Worm (Caenorhabditis elegans): ENCODE measurements around the gene T09A5.5.

T09A5.5 gene

ce11 chrII:7851480-7851879 lies 2.1 kb downstream of the T09A5.5 start:
- TF ChIP-seq him-1 (tag; optimal IDR thresholded peaks at IDR 0.05) = no peak
- TF ChIP-seq W03F9.2 (tag; optimal IDR thresholded peaks at IDR 0.05) = no peak
- TF ChIP-seq dao-5 (tag; optimal IDR thresholded peaks at IDR 0.05) = no peak

- TF ChIP-seq dao-5 (tag; optimal IDR thresholded peaks at IDR 0.05) = no peak
- TF ChIP-seq him-1 (tag; optimal IDR thresholded peaks at IDR 0.05) = no peak
- TF ChIP-seq W03F9.2 (tag; optimal IDR thresholded peaks at IDR 0.05) = no peak
Observed at ce11 chrII:7850575-7850974, 3.0 kb downstream of the T09A5.5 start.

- TF ChIP-seq W03F9.2 (tag; optimal IDR thresholded peaks at IDR 0.05) = no peak
- no peak for TF ChIP-seq him-1 (tag; optimal IDR thresholded peaks at IDR 0.05)
- TF ChIP-seq dao-5 (tag; optimal IDR thresholded peaks at IDR 0.05) = no peak
Observed at ce11 chrII:7849697-7850096, 3.9 kb downstream of the T09A5.5 start, which contains the start of gene acr-7. Gene acr-7, minus strand, starts transcription at chrII:7849797.

ce11 chrII:7845571-7846236 lies 7.9 kb downstream of the T09A5.5 start, which contains the start of gene T09A5.4:
Gene T09A5.4, plus strand, starts transcription at chrII:7846186.
- TF ChIP-seq dao-5 (tag; optimal IDR thresholded peaks at IDR 0.05) (no peak), him-1 (tag; optimal IDR thresholded peaks at IDR 0.05) (no peak), W03F9.2 (tag; optimal IDR thresholded peaks at IDR 0.05) (no peak)

ce11 chrII:7842053-7842452 lies 11.5 kb downstream of the T09A5.5 start, which contains the start of gene klp-3:
Gene klp-3, plus strand, starts transcription at chrII:7842353.
- TF ChIP-seq dao-5 (tag; optimal IDR thresholded peaks at IDR 0.05) (no peak), W03F9.2 (tag; optimal IDR thresholded peaks at IDR 0.05) (no peak), him-1 (tag; optimal IDR thresholded peaks at IDR 0.05) (no peak)

ce11 chrII:7839703-7840102 lies 13.9 kb downstream of the T09A5.5 start:
- TF ChIP-seq dao-5 (tag; optimal IDR thresholded peaks at IDR 0.05) (no peak), W03F9.2 (tag; optimal IDR thresholded peaks at IDR 0.05) (no peak), him-1 (tag; optimal IDR thresholded peaks at IDR 0.05) (no peak)

- TF ChIP-seq him-1 (tag; optimal IDR thresholded peaks at IDR 0.05) (no peak), dao-5 (tag; optimal IDR thresholded peaks at IDR 0.05) (no peak), W03F9.2 (tag; optimal IDR thresholded peaks at IDR 0.05) (no peak)
Observed at ce11 chrII:7838661-7839060, 14.9 kb downstream of the T09A5.5 start.

ce11 chrII:7836613-7837226 lies 16.9 kb downstream of the T09A5.5 start:
- no peak for TF ChIP-seq him-1 (tag; optimal IDR thresholded peaks at IDR 0.05)
- no peak for TF ChIP-seq W03F9.2 (tag; optimal IDR thresholded peaks at IDR 0.05)

- TF ChIP-seq dao-5 (tag; optimal IDR thresholded peaks at IDR 0.05) = no peak
- TF ChIP-seq him-1 (tag; optimal IDR thresholded peaks at IDR 0.05) = no peak
- TF ChIP-seq W03F9.2 (tag; optimal IDR thresholded peaks at IDR 0.05) = no peak
Observed at ce11 chrII:7835314-7835713, 18.3 kb downstream of the T09A5.5 start, which contains the start of gene cex-2. Gene cex-2, minus strand, starts transcription at chrII:7835414.

- TF ChIP-seq dao-5 (tag; optimal IDR thresholded peaks at IDR 0.05) (no peak), him-1 (tag; optimal IDR thresholded peaks at IDR 0.05) (no peak), W03F9.2 (tag; optimal IDR thresholded peaks at IDR 0.05) (no peak)
Observed at ce11 chrII:7832054-7832453, 21.5 kb downstream of the T09A5.5 start, which contains the start of gene T09A5.14. Gene T09A5.14, plus strand, starts transcription at chrII:7832354.

ce11 chrII:7829616-7830015 lies 24.0 kb downstream of the T09A5.5 start:
- TF ChIP-seq him-1 (tag; optimal IDR thresholded peaks at IDR 0.05) = no peak
- TF ChIP-seq dao-5 (tag; optimal IDR thresholded peaks at IDR 0.05) = no peak
- no peak for TF ChIP-seq W03F9.2 (tag; optimal IDR thresholded peaks at IDR 0.05)

- TF ChIP-seq W03F9.2 (tag; optimal IDR thresholded peaks at IDR 0.05) = no peak
- TF ChIP-seq him-1 (tag; optimal IDR thresholded peaks at IDR 0.05) = no peak
- no peak for TF ChIP-seq dao-5 (tag; optimal IDR thresholded peaks at IDR 0.05)
Observed at ce11 chrII:7827883-7828282, 25.7 kb downstream of the T09A5.5 start.

ce11 chrII:7825107-7825506 lies 28.5 kb downstream of the T09A5.5 start, which contains the start of gene srw-62:
Gene srw-62, plus strand, starts transcription at chrII:7825407.
- TF ChIP-seq dao-5 (tag; optimal IDR thresholded peaks at IDR 0.05) (no peak), him-1 (tag; optimal IDR thresholded peaks at IDR 0.05) (no peak), W03F9.2 (tag; optimal IDR thresholded peaks at IDR 0.05) (no peak)

- TF ChIP-seq him-1 (tag; optimal IDR thresholded peaks at IDR 0.05) = no peak
- no peak for TF ChIP-seq W03F9.2 (tag; optimal IDR thresholded peaks at IDR 0.05)
- no peak for TF ChIP-seq dao-5 (tag; optimal IDR thresholded peaks at IDR 0.05)
Observed at ce11 chrII:7822454-7822853, 31.1 kb downstream of the T09A5.5 start, which contains the start of gene irld-47. Gene irld-47, minus strand, starts transcription at chrII:7822554.

Data from whole organism, L4/young adult.